Fruit fly (Drosophila melanogaster) whole organism, pupa: ENCODE results near the gene CG43054.

Experiments used
- CG10348 ChIP-seq: fragments of 200-800 bp; sonication (Bioruptor generic); IDR thresholded peaks from 2 replicates; pipeline ENCODE4 v1.3.6; 2022; ENCODE audit warnings: missing biosample characterization, missing genetic modification characterization
- CG12605 ChIP-seq: fragments of 200-800 bp; sonication (Bioruptor generic); IDR thresholded peaks from 2 replicates; pipeline ENCODE4 v1.3.6; 2022; ENCODE audit warnings: missing biosample characterization, missing genetic modification characterization
- CG13204 ChIP-seq: fragments of 200-800 bp; sonication (Bioruptor generic); optimal IDR thresholded peaks from 2 replicates; lab custom pipeline; 2018; ENCODE audit warnings: missing biosample characterization, mild to moderate bottlenecking, missing genetic modification characterization, moderate library complexity
- CG14655 ChIP-seq: fragments of 200-800 bp; sonication (Bioruptor generic); optimal IDR thresholded peaks from 3 replicates; lab custom pipeline; 2017; ENCODE audit warnings: mild to moderate bottlenecking, missing biosample characterization, missing genetic modification reagents, missing genetic modification characterization
- CG15710 ChIP-seq: fragments of 200-800 bp; sonication (Bioruptor generic); optimal IDR thresholded peaks from 2 replicates; lab custom pipeline; 2018; ENCODE audit warnings: missing biosample characterization, mild to moderate bottlenecking, missing genetic modification characterization, moderate library complexity
- CG17806 ChIP-seq: fragments of 200-800 bp; sonication (Bioruptor generic); optimal IDR thresholded peaks from 2 replicates; lab custom pipeline; 2018; ENCODE audit warnings: missing biosample characterization, mild to moderate bottlenecking, missing genetic modification characterization, moderate library complexity
- CG32121 ChIP-seq: fragments of 200-800 bp; sonication (Bioruptor generic); IDR thresholded peaks from 2 replicates; pipeline ENCODE4 v1.3.6; 2022; ENCODE audit warnings: missing biosample characterization, missing genetic modification characterization
- CG34367 ChIP-seq: fragments of 200-800 bp; sonication (Bioruptor generic); optimal IDR thresholded peaks from 2 replicates; lab custom pipeline; 2018; ENCODE audit warnings: missing biosample characterization, mild to moderate bottlenecking, missing genetic modification characterization
- CG4496 ChIP-seq: fragments of 200-800 bp; sonication (Bioruptor generic); IDR thresholded peaks from 3 replicates; pipeline ENCODE4 v1.3.6; 2022; ENCODE audit warnings: missing biosample characterization, missing genetic modification characterization
- CG8159 ChIP-seq: fragments of 200-800 bp; sonication (Bioruptor generic); optimal IDR thresholded peaks from 3 replicates; lab custom pipeline; 2018; ENCODE audit warnings: missing biosample characterization, mild to moderate bottlenecking, missing genetic modification characterization, moderate library complexity
- CG8301 ChIP-seq: fragments of 200-800 bp; sonication (Bioruptor generic); optimal IDR thresholded peaks from 2 replicates; lab custom pipeline; 2018; ENCODE audit warnings: missing biosample characterization, mild to moderate bottlenecking, missing genetic modification characterization
- CG9948 ChIP-seq: fragments of 200-800 bp; sonication (Bioruptor generic); optimal IDR thresholded peaks from 2 replicates; lab custom pipeline; 2018; ENCODE audit warnings: missing biosample characterization, mild to moderate bottlenecking, missing genetic modification characterization, moderate library complexity
- D1 ChIP-seq: fragments of 200-800 bp; sonication (Bioruptor generic); optimal IDR thresholded peaks from 2 replicates; lab custom pipeline; 2018; ENCODE audit warnings: missing biosample characterization, mild to moderate bottlenecking, missing genetic modification characterization, moderate library complexity
- EcR ChIP-seq: fragments of 200-800 bp; sonication (Bioruptor generic); optimal IDR thresholded peaks from 3 replicates; lab custom pipeline; 2019; ENCODE audit warnings: missing biosample characterization, missing genetic modification characterization, mild to moderate bottlenecking, moderate library complexity, missing genetic modification reagents
- Ets98B ChIP-seq: fragments of 200-800 bp; sonication (Bioruptor generic); IDR thresholded peaks from 2 replicates; pipeline ENCODE4 v1.3.6; 2022; ENCODE audit warnings: missing biosample characterization, missing genetic modification characterization
- Pif1A ChIP-seq: fragments of 200-800 bp; sonication (Bioruptor generic); optimal IDR thresholded peaks from 3 replicates; lab custom pipeline; 2016; ENCODE audit warnings: missing biosample characterization, missing genetic modification characterization
- Pif1B ChIP-seq: fragments of 200-800 bp; sonication (Bioruptor generic); optimal IDR thresholded peaks from 3 replicates; lab custom pipeline; 2016; ENCODE audit warnings: missing biosample characterization, missing genetic modification characterization
- Snoo ChIP-seq: fragments of 200-800 bp; sonication (Bioruptor generic); optimal IDR thresholded peaks from 3 replicates; lab custom pipeline; 2017; ENCODE audit warnings: missing biosample characterization, mild to moderate bottlenecking, missing genetic modification characterization, inconsistent platforms
- fd96Ca ChIP-seq: fragments of 200-800 bp; sonication (Bioruptor generic); IDR thresholded peaks from 3 replicates; pipeline ENCODE4 v1.3.6; 2022; ENCODE audit warnings: missing biosample characterization, missing genetic modification characterization
- gl ChIP-seq: fragments of 200-800 bp; sonication (Bioruptor generic); optimal IDR thresholded peaks from 2 replicates; lab custom pipeline; 2018; ENCODE audit warnings: missing biosample characterization, mild to moderate bottlenecking, missing genetic modification characterization

Gene CG43054

DNA sequence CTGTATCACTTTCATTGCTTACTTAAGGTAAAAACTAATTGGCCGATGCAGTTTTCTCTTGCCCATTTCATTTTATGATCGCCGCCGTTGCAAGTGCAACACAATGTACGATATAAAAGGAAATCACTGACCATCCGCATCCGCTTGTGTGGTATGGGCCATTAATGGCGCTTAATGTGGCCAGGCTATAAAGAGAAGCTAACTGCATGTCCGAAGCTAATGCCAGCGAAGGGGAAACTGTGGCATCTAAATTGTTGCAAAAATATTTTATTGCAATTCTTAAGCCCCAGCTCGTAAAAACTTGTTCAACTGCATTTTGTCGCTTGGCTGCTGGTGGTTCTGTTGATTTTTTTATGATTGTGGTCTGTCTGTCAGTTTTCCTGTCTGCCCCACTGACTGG, 43.6 kb downstream of the CG43054 start:
- TF ChIP-seq CG12605 (GFP tag; lab: Robert Waterston, UW) (no peak), CG4496 (GFP tag; lab: Robert Waterston, UW) (no peak), CG8301 (tag; lab: Kevin White, UChicago) (no peak), Ets98B (GFP tag; lab: Robert Waterston, UW) (no peak), CG10348 (GFP tag; lab: Robert Waterston, UW) (no peak), CG17806 (no peak), Pif1A (GFP tag; lab: Kevin White, UChicago) (no peak), CG9948 (tag; lab: Kevin White, UChicago) (no peak), gl (tag; lab: Kevin White, UChicago) (no peak), D1 (tag; lab: Kevin White, UChicago) (no peak), fd96Ca (no peak), EcR (GFP tag; lab: Kevin White, UChicago) (no peak), CG8159 (tag; lab: Kevin White, UChicago) (no peak), CG14655 (GFP tag; lab: Kevin White, UChicago) (no peak), Snoo (tag; lab: Kevin White, UChicago) (no peak), CG34367 (tag; lab: Kevin White, UChicago) (no peak), CG15710 (tag; lab: Kevin White, UChicago) (no peak), Pif1B (GFP tag; lab: Kevin White, UChicago) (no peak), CG32121 (no peak), CG13204 (GFP tag; lab: Kevin White, UChicago) (no peak)
